Worm (Caenorhabditis elegans): ENCODE data around the gene cwp-1.

DNA sequence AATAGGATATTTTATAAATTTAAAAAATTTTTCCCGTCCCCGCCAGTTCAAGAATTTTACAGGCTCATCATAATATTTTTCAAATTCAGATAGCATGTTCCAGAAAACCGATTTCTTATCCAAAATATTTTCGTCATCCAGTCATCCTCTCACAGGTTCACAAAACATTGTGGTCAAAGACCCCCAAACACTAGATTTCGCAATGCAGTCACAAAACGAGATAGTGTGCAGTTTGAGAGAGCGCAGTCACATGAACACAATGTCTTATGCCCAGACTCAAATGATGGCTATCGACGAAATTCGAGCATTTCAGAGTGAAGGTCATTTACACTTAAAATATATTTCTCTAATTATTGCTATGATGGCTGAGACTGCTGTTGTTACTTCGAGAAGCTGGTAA is 3.5 kb upstream of the cwp-1 start, which contains the start of gene abhd-5.2:
- TF ChIP-seq pes-1 (GFP tag; IDR thresholded peaks at IDR 0.05) = no peak
- TF ChIP-seq ama-1 (optimal IDR thresholded peaks at IDR 0.05) = no peak
- no peak for TF ChIP-seq tbx-11 (GFP tag; IDR thresholded peaks at IDR 0.05)
- TF ChIP-seq tra-4 (tag; optimal IDR thresholded peaks at IDR 0.05) = no peak
- no peak for TF ChIP-seq flt-1 (GFP tag; IDR thresholded peaks at IDR 0.05)
- TF ChIP-seq hnd-1 (tag; optimal IDR thresholded peaks at IDR 0.05) = no peak
- no peak for TF ChIP-seq F13C5.2 (tag; optimal IDR thresholded peaks at IDR 0.05)
- TF ChIP-seq ceh-13 (GFP tag; optimal IDR thresholded peaks at IDR 0.05) = no peak
- TF ChIP-seq hmg-4 (GFP tag; optimal IDR thresholded peaks at IDR 0.05) = no peak

All from whole organism, early embryonic.